Fruit fly (Drosophila melanogaster) whole organism, pupa: ENCODE data around the gene CG42820.

ENCODE experiments used
- CG10348 ChIP-seq: fragments of 200-800 bp; sonication (Bioruptor generic); IDR thresholded peaks from 2 replicates; pipeline ENCODE4 v1.3.6; 2022; ENCODE audit warnings: missing biosample characterization, missing genetic modification characterization
- CG12605 ChIP-seq: fragments of 200-800 bp; sonication (Bioruptor generic); IDR thresholded peaks from 2 replicates; pipeline ENCODE4 v1.3.6; 2022; ENCODE audit warnings: missing biosample characterization, missing genetic modification characterization
- CG13204 ChIP-seq: fragments of 200-800 bp; sonication (Bioruptor generic); optimal IDR thresholded peaks from 2 replicates; lab custom pipeline; 2018; ENCODE audit warnings: missing biosample characterization, mild to moderate bottlenecking, missing genetic modification characterization, moderate library complexity
- CG14655 ChIP-seq: fragments of 200-800 bp; sonication (Bioruptor generic); optimal IDR thresholded peaks from 3 replicates; lab custom pipeline; 2017; ENCODE audit warnings: mild to moderate bottlenecking, missing biosample characterization, missing genetic modification reagents, missing genetic modification characterization
- CG15710 ChIP-seq: fragments of 200-800 bp; sonication (Bioruptor generic); optimal IDR thresholded peaks from 2 replicates; lab custom pipeline; 2018; ENCODE audit warnings: missing biosample characterization, mild to moderate bottlenecking, missing genetic modification characterization, moderate library complexity
- CG17806 ChIP-seq: fragments of 200-800 bp; sonication (Bioruptor generic); optimal IDR thresholded peaks from 2 replicates; lab custom pipeline; 2018; ENCODE audit warnings: missing biosample characterization, mild to moderate bottlenecking, missing genetic modification characterization, moderate library complexity
- CG32121 ChIP-seq: fragments of 200-800 bp; sonication (Bioruptor generic); IDR thresholded peaks from 2 replicates; pipeline ENCODE4 v1.3.6; 2022; ENCODE audit warnings: missing biosample characterization, missing genetic modification characterization
- CG34367 ChIP-seq: fragments of 200-800 bp; sonication (Bioruptor generic); optimal IDR thresholded peaks from 2 replicates; lab custom pipeline; 2018; ENCODE audit warnings: missing biosample characterization, mild to moderate bottlenecking, missing genetic modification characterization
- CG4496 ChIP-seq: fragments of 200-800 bp; sonication (Bioruptor generic); IDR thresholded peaks from 3 replicates; pipeline ENCODE4 v1.3.6; 2022; ENCODE audit warnings: missing biosample characterization, missing genetic modification characterization
- CG8159 ChIP-seq: fragments of 200-800 bp; sonication (Bioruptor generic); optimal IDR thresholded peaks from 3 replicates; lab custom pipeline; 2018; ENCODE audit warnings: missing biosample characterization, mild to moderate bottlenecking, missing genetic modification characterization, moderate library complexity
- CG8301 ChIP-seq: fragments of 200-800 bp; sonication (Bioruptor generic); optimal IDR thresholded peaks from 2 replicates; lab custom pipeline; 2018; ENCODE audit warnings: missing biosample characterization, mild to moderate bottlenecking, missing genetic modification characterization
- CG9948 ChIP-seq: fragments of 200-800 bp; sonication (Bioruptor generic); optimal IDR thresholded peaks from 2 replicates; lab custom pipeline; 2018; ENCODE audit warnings: missing biosample characterization, mild to moderate bottlenecking, missing genetic modification characterization, moderate library complexity
- D1 ChIP-seq: fragments of 200-800 bp; sonication (Bioruptor generic); optimal IDR thresholded peaks from 2 replicates; lab custom pipeline; 2018; ENCODE audit warnings: missing biosample characterization, mild to moderate bottlenecking, missing genetic modification characterization, moderate library complexity
- EcR ChIP-seq: fragments of 200-800 bp; sonication (Bioruptor generic); optimal IDR thresholded peaks from 3 replicates; lab custom pipeline; 2019; ENCODE audit warnings: missing biosample characterization, missing genetic modification characterization, mild to moderate bottlenecking, moderate library complexity, missing genetic modification reagents
- Ets98B ChIP-seq: fragments of 200-800 bp; sonication (Bioruptor generic); IDR thresholded peaks from 2 replicates; pipeline ENCODE4 v1.3.6; 2022; ENCODE audit warnings: missing biosample characterization, missing genetic modification characterization
- Pif1A ChIP-seq: fragments of 200-800 bp; sonication (Bioruptor generic); optimal IDR thresholded peaks from 3 replicates; lab custom pipeline; 2016; ENCODE audit warnings: missing biosample characterization, missing genetic modification characterization
- Pif1B ChIP-seq: fragments of 200-800 bp; sonication (Bioruptor generic); optimal IDR thresholded peaks from 3 replicates; lab custom pipeline; 2016; ENCODE audit warnings: missing biosample characterization, missing genetic modification characterization
- Snoo ChIP-seq: fragments of 200-800 bp; sonication (Bioruptor generic); optimal IDR thresholded peaks from 3 replicates; lab custom pipeline; 2017; ENCODE audit warnings: missing biosample characterization, mild to moderate bottlenecking, missing genetic modification characterization, inconsistent platforms
- fd96Ca ChIP-seq: fragments of 200-800 bp; sonication (Bioruptor generic); IDR thresholded peaks from 3 replicates; pipeline ENCODE4 v1.3.6; 2022; ENCODE audit warnings: missing biosample characterization, missing genetic modification characterization
- gl ChIP-seq: fragments of 200-800 bp; sonication (Bioruptor generic); optimal IDR thresholded peaks from 2 replicates; lab custom pipeline; 2018; ENCODE audit warnings: missing biosample characterization, mild to moderate bottlenecking, missing genetic modification characterization
- rn ChIP-seq: fragments of 200-800 bp; sonication (Bioruptor generic); IDR thresholded peaks from 2 replicates; pipeline ENCODE4 v1.3.6; 2022; ENCODE audit warnings: missing biosample characterization, missing genetic modification characterization

Gene CG42820

DNA sequence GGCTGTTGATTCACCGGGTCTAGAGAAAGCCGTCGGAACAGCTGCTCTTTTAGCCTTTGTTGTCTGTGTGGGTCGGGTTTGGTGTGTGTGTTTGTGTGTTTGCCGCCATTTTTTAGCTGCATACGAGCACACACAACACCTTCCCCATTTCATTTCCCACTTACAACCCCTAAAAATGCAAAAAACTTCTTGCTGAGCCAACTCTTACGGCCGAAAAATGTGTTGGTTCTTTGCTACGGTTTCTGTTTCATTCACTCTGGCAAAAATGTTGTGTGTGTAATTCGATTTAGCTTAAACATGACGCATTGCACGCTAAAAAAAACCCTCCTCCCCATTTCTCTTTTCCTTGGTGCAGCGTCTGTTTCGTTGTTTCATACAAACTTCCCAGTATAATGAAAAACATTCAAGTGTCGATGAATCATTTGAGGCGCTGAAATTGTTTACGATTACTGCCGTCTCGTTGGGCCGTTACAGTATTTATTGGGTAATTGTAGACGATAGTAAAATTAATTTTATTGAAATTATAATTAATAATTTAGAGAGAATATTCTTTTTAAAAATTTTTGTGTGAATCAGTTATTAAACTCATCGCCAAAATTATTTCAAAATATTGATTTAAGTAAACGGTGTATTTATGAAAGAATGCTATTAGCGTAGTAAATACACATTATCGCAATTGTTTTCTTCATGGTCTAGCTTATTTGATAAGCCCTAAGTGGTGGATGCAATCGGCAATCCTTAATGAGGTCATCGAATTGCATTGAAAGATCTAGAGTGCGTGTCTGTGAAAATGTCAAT, 34.0 kb upstream of the CG42820 start:
- TF ChIP-seq CG34367 (tag; lab: Kevin White, UChicago): no peak
- TF ChIP-seq, all 21 proteins: peak for 0

DNA sequence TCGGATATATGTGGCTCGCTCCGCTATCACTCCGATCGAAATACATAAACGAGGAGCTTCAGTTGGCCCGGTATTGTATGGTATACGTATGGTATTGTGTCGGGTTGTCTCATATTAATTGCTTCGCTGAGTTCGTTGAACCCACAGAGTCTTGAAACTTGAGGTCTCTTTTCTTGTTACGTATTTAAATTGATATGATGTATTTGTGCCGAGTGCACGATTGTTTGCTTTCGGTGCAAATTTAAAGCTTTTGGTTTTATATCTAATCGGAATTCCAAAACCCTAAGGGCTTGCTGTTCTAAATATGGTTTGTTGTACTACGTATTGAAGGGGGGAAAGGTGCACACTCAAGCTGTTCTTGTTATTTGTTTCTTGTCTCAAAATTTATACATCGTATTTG, 33.0 kb upstream of the CG42820 start:
- TF ChIP-seq EcR (GFP tag; lab: Kevin White, UChicago) (peak; percentile 72), CG8159 (tag; lab: Kevin White, UChicago) (no peak), Ets98B (no peak), Pif1A (GFP tag; lab: Kevin White, UChicago) (no peak)

DNA sequence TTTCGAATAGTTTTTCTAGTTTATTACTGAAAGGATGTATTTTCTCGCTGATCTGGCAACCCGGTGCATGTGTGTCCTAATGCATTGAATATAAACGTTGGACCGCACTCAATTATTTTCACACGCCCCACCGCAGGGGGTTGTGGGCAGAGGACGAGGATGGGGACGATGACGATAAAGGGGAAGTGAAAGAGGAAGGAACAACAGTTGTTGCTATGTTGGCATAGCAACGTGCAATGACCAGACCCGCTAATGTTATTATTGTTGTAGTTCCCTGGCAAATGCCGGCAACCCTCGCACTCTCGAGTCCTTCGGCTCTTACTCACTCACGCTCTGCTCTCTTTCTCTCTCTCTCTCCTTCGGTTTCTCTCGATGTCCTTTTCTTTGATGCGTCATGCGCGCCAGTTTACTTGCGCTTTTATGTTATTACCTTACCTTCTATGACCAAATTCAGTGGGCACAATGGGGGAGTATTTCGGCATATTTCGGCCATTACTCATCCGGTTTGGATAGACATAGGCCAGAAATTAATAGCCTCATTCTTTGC, 32.5 kb upstream of the CG42820 start:
- TF ChIP-seq gl (tag; lab: Kevin White, UChicago) (no peak), CG8159 (tag; lab: Kevin White, UChicago) (no peak), CG34367 (tag; lab: Kevin White, UChicago) (no peak), Ets98B (no peak), CG10348 (no peak), CG13204 (GFP tag; lab: Kevin White, UChicago) (no peak), CG32121 (GFP tag; lab: Robert Waterston, UW) (no peak), CG9948 (tag; lab: Kevin White, UChicago) (no peak), CG14655 (GFP tag; lab: Kevin White, UChicago) (no peak), CG17806 (tag; lab: Kevin White, UChicago) (no peak), CG4496 (GFP tag; lab: Robert Waterston, UW) (no peak), Snoo (tag; lab: Kevin White, UChicago) (no peak), CG12605 (GFP tag; lab: Robert Waterston, UW) (no peak), CG15710 (tag; lab: Kevin White, UChicago) (no peak), D1 (tag; lab: Kevin White, UChicago) (no peak)

DNA sequence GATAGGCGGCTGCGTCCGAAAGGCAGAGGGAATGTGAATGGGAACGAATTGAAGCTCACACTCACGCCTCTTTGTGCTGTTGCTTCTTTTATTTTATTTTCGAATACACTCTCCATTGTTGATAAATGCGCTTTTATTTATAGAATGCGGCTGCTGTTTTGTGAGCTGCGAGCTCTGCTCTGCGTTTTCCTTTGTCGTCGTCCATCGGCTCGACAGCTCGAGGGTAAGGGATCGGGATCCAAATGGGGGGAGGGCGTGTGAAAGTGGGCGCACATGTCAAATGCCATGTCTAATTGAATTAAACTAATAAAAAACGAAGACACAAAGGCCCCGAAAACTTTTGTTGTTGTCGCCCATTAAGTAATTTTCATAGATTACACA, 31.9 kb upstream of the CG42820 start:
- TF ChIP-seq Pif1A (GFP tag; lab: Kevin White, UChicago) (no peak), EcR (GFP tag; lab: Kevin White, UChicago) (peak; percentile 78), D1 (tag; lab: Kevin White, UChicago) (no peak), Pif1B (no peak), CG8159 (tag; lab: Kevin White, UChicago) (no peak), fd96Ca (no peak), CG4496 (GFP tag; lab: Robert Waterston, UW) (no peak), Snoo (tag; lab: Kevin White, UChicago) (no peak), CG34367 (tag; lab: Kevin White, UChicago) (no peak), CG10348 (no peak), CG12605 (GFP tag; lab: Robert Waterston, UW) (no peak), CG15710 (tag; lab: Kevin White, UChicago) (no peak), Ets98B (no peak), gl (tag; lab: Kevin White, UChicago) (peak; percentile 42), rn (no peak), CG13204 (GFP tag; lab: Kevin White, UChicago) (peak; percentile 37), CG14655 (GFP tag; lab: Kevin White, UChicago) (no peak), CG8301 (no peak), CG9948 (tag; lab: Kevin White, UChicago) (no peak), CG17806 (tag; lab: Kevin White, UChicago) (no peak), CG32121 (GFP tag; lab: Robert Waterston, UW) (no peak)

DNA sequence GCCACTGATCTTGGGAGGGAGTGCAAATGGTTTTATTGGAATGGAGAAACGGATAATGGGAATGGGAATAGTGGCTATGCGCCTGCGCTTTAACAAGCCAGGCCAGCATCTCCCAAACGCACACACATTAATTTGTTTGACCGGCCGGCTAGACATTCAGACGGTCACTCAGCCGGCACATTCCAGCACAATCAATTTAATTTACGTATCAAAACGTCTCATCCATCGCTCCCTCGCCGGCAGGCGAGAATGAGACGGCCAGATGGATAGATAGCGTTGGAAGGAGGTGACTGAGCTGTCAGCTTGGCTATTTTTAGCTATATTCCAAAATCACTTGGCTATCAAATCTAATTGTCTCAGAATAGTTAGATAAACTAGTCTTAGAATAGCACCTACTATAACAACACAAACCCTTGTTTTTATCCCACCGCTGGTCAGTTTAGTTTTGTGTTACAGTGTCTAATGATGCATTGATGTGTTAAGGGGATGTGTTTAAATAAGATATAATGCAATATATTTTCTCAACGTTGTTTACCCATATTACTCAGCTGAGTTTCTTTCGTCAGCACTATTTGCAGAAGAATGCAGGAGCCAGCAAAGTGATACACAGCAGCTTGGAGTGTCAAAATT, 31.4 kb upstream of the CG42820 start:
- TF ChIP-seq CG13204 (GFP tag; lab: Kevin White, UChicago) (no peak), rn (no peak), D1 (tag; lab: Kevin White, UChicago) (no peak), CG17806 (tag; lab: Kevin White, UChicago) (no peak), CG10348 (no peak), CG8301 (no peak), CG12605 (GFP tag; lab: Robert Waterston, UW) (no peak), CG15710 (tag; lab: Kevin White, UChicago) (peak; percentile 4), Snoo (tag; lab: Kevin White, UChicago) (no peak), CG4496 (GFP tag; lab: Robert Waterston, UW) (no peak), CG8159 (tag; lab: Kevin White, UChicago) (peak; percentile 30), Pif1A (GFP tag; lab: Kevin White, UChicago) (peak; percentile 16), CG14655 (GFP tag; lab: Kevin White, UChicago) (no peak), CG34367 (tag; lab: Kevin White, UChicago) (no peak), CG32121 (GFP tag; lab: Robert Waterston, UW) (no peak), Pif1B (peak; percentile 24), EcR (GFP tag; lab: Kevin White, UChicago) (no peak), fd96Ca (no peak)

DNA sequence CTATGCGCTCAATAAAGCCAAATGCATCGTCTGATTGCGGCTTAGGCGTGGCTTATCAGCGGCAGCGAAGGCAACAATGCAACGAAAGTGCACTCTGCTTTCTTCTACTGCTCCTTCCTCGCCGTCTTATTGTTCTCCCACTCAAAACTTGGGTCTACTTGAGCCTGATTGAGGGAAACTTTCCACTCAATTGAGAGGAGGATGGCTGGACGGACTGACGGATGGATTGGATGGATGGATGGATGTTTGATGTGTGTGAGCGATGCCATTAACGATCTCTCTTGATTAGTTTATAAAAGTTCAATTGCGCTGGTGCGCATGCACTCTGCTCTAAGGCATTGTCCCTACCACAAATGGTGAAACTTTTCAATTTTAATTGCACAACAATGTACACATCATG, 30.8 kb upstream of the CG42820 start:
- no peak for TF ChIP-seq CG12605 (GFP tag; lab: Robert Waterston, UW)
